Worm (Caenorhabditis elegans): ENCODE results near the gene W03F9.9.

DNA sequence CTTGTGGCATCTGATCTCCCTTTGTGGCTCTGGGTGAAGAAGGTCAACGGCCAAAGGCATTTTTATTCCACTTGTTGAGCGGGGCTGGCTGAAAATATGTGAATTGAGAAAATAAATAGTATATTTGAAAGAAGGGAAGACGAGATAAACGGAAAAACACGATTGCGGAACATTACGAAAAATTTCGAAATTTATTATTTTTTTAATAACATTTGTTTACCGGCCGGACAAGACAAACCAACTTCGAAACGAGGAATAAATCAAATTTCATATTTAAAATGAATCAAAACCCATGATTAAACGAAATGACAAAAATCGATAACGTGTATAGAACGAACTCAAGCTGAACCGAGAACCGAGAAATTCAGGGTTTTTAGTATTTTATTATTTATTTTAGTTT is 34.7 kb upstream of the W03F9.9 start, which contains the start of gene rps-27:
- TF ChIP-seq ama-1 (optimal IDR thresholded peaks at IDR 0.05): no peak
- no peak for TF ChIP-seq nhr-25 (tag; optimal IDR thresholded peaks at IDR 0.05)
- TF ChIP-seq ztf-11 (tag; optimal IDR thresholded peaks at IDR 0.05): no peak
- no peak for TF ChIP-seq lin-39 (tag; optimal IDR thresholded peaks at IDR 0.05)
- no peak for TF ChIP-seq ceh-82 (tag; optimal IDR thresholded peaks at IDR 0.05)
- TF ChIP-seq mdl-1 (tag; optimal IDR thresholded peaks at IDR 0.05): no peak
- TF ChIP-seq unc-39 (tag; optimal IDR thresholded peaks at IDR 0.05): no peak
- no peak for TF ChIP-seq lin-11 (tag; optimal IDR thresholded peaks at IDR 0.05)
- no peak for TF ChIP-seq nhr-12 (tag; optimal IDR thresholded peaks at IDR 0.05)
- no peak for TF ChIP-seq fos-1 (tag; optimal IDR thresholded peaks at IDR 0.05)
- TF ChIP-seq snpc-4 (tag; optimal IDR thresholded peaks at IDR 0.05): no peak
- no peak for TF ChIP-seq alr-1 (tag; optimal IDR thresholded peaks at IDR 0.05)
- TF ChIP-seq sma-3 (GFP tag; optimal IDR thresholded peaks at IDR 0.05): no peak

Data from whole organism, L2 larva.